Fruit fly (Drosophila melanogaster) whole organism, embryonic: ENCODE measurements around the gene Ice2.

Experiments
- Abd-B ChIP-seq: fragments of 200-800 bp; sonication (Bioruptor generic); optimal IDR thresholded peaks from 2 replicates; lab custom pipeline; 2018; ENCODE audit warnings: missing biosample characterization, mild to moderate bottlenecking, missing genetic modification characterization, moderate library complexity
- CG10462 ChIP-seq: fragments of 200-800 bp; sonication (Bioruptor generic); optimal IDR thresholded peaks from 2 replicates; lab custom pipeline; 2016; ENCODE audit warnings: missing biosample characterization, missing genetic modification characterization
- CG12236 ChIP-seq: fragments of 200-800 bp; sonication (Bioruptor generic); optimal IDR thresholded peaks from 2 replicates; lab custom pipeline; 2016; ENCODE audit warnings: missing biosample characterization, missing genetic modification characterization
- CG14050 ChIP-seq: fragments of 200-800 bp; sonication (Bioruptor generic); IDR thresholded peaks from 3 replicates; pipeline ENCODE4 v1.3.6; 2022; ENCODE audit warnings: missing biosample characterization, missing genetic modification characterization
- CG14710 ChIP-seq: fragments of 200-800 bp; sonication (Bioruptor generic); optimal IDR thresholded peaks from 3 replicates; lab custom pipeline; 2019; ENCODE audit warnings: missing biosample characterization, mild to moderate bottlenecking, missing genetic modification characterization, moderate library complexity
- CG1832 ChIP-seq: fragments of 200-800 bp; sonication (Bioruptor generic); optimal IDR thresholded peaks from 2 replicates; lab custom pipeline; 2017; ENCODE audit warnings: missing biosample characterization, mild to moderate bottlenecking, missing genetic modification characterization, inconsistent platforms
- CG2120 ChIP-seq: fragments of 200-800 bp; sonication (Bioruptor generic); optimal IDR thresholded peaks from 3 replicates; lab custom pipeline; 2016; ENCODE audit warnings: missing biosample characterization, missing genetic modification characterization
- CG2129 ChIP-seq: fragments of 200-800 bp; sonication (Bioruptor generic); IDR thresholded peaks from 2 replicates; pipeline ENCODE4 v1.3.6; 2022; ENCODE audit warnings: missing biosample characterization, missing genetic modification characterization; ENCODE audit not compliant: partially characterized antibody
- CG31388 ChIP-seq: fragments of 200-800 bp; sonication (Bioruptor generic); optimal IDR thresholded peaks from 2 replicates; lab custom pipeline; 2016; ENCODE audit warnings: missing biosample characterization, missing genetic modification characterization
- CG34224 ChIP-seq: fragments of 200-800 bp; sonication (Bioruptor generic); IDR thresholded peaks from 3 replicates; pipeline ENCODE4 v1.3.6; 2022; ENCODE audit warnings: missing biosample characterization, missing genetic modification characterization; ENCODE audit not compliant: partially characterized antibody
- CG34376 ChIP-seq: fragments of 200-800 bp; sonication (Bioruptor generic); optimal IDR thresholded peaks from 2 replicates; lab custom pipeline; 2018; ENCODE audit warnings: missing biosample characterization, mild to moderate bottlenecking, missing genetic modification characterization
- CG4617 ChIP-seq: fragments of 200-800 bp; sonication (Bioruptor generic); optimal IDR thresholded peaks from 3 replicates; lab custom pipeline; 2016; ENCODE audit warnings: missing biosample characterization, missing genetic modification characterization, borderline replicate concordance
- CG5180 ChIP-seq: fragments of 200-800 bp; sonication (Bioruptor generic); optimal IDR thresholded peaks from 3 replicates; lab custom pipeline; 2017; ENCODE audit warnings: missing biosample characterization, missing genetic modification characterization, mild to moderate bottlenecking, moderate library complexity, missing genetic modification reagents
- CG7963 ChIP-seq: fragments of 200-800 bp; sonication (Bioruptor generic); IDR thresholded peaks from 3 replicates; pipeline ENCODE4 v1.3.6; 2022; ENCODE audit warnings: missing biosample characterization, missing genetic modification characterization; ENCODE audit not compliant: partially characterized antibody
- CG7987 ChIP-seq: fragments of 200-800 bp; sonication (Bioruptor generic); optimal IDR thresholded peaks from 2 replicates; lab custom pipeline; 2018; ENCODE audit warnings: missing biosample characterization, mild to moderate bottlenecking, missing genetic modification characterization, moderate library complexity
- CG9817 ChIP-seq: fragments of 200-800 bp; sonication (Bioruptor generic); optimal IDR thresholded peaks from 2 replicates; lab custom pipeline; 2018; ENCODE audit warnings: missing biosample characterization, mild to moderate bottlenecking, missing genetic modification characterization, moderate library complexity
- Chrac-16 ChIP-seq: fragments of 200-800 bp; sonication (Bioruptor generic); optimal IDR thresholded peaks from 3 replicates; lab custom pipeline; 2016; ENCODE audit warnings: missing biosample characterization, missing genetic modification characterization
- Dbx ChIP-seq: fragments of 200-800 bp; sonication (Bioruptor generic); IDR thresholded peaks from 3 replicates; pipeline ENCODE4 v1.3.6; 2022; ENCODE audit warnings: missing biosample characterization, missing genetic modification characterization
- Dip3 ChIP-seq: fragments of 200-800 bp; sonication (Bioruptor generic); optimal IDR thresholded peaks from 3 replicates; lab custom pipeline; 2016; ENCODE audit warnings: missing biosample characterization, missing genetic modification characterization
- Dref ChIP-seq: fragments of 200-800 bp; sonication (Bioruptor generic); IDR thresholded peaks from 2 replicates; pipeline ENCODE4 v1.3.6; 2022; ENCODE audit warnings: missing biosample characterization, missing genetic modification characterization
- Elba2 ChIP-seq: fragments of 200-800 bp; sonication (Bioruptor generic); optimal IDR thresholded peaks from 3 replicates; lab custom pipeline; 2016; ENCODE audit warnings: missing biosample characterization, missing genetic modification characterization
- Fer2 ChIP-seq: fragments of 200-800 bp; sonication (Bioruptor generic); optimal IDR thresholded peaks from 2 replicates; lab custom pipeline; 2018; ENCODE audit warnings: missing biosample characterization, mild to moderate bottlenecking, missing genetic modification characterization, moderate library complexity
- H15 ChIP-seq: fragments of 200-800 bp; sonication (Bioruptor generic); IDR thresholded peaks from 3 replicates; pipeline ENCODE4 v1.3.6; 2022; ENCODE audit warnings: missing biosample characterization, missing genetic modification characterization
- HLH4C ChIP-seq: fragments of 200-800 bp; sonication (Bioruptor generic); IDR thresholded peaks from 3 replicates; pipeline ENCODE4 v1.3.6; 2022; ENCODE audit warnings: missing biosample characterization, missing genetic modification characterization; ENCODE audit not compliant: partially characterized antibody
- HLH54F ChIP-seq: fragments of 200-800 bp; sonication (Bioruptor generic); optimal IDR thresholded peaks from 3 replicates; lab custom pipeline; 2016; ENCODE audit warnings: missing biosample characterization, missing genetic modification characterization
- Mes4 ChIP-seq: fragments of 200-800 bp; sonication (Bioruptor generic); optimal IDR thresholded peaks from 2 replicates; lab custom pipeline; 2016; ENCODE audit warnings: missing biosample characterization, missing genetic modification characterization
- Rfx ChIP-seq: fragments of 200-800 bp; sonication (Bioruptor generic); IDR thresholded peaks from 2 replicates; pipeline ENCODE4 v1.3.6; 2022; ENCODE audit warnings: missing biosample characterization, missing genetic modification characterization
- Six4 ChIP-seq: fragments of 200-800 bp; sonication (Bioruptor generic); optimal IDR thresholded peaks from 2 replicates; lab custom pipeline; 2016; ENCODE audit warnings: missing biosample characterization, missing genetic modification characterization
- Ssrp ChIP-seq: fragments of 200-800 bp; sonication (Bioruptor generic); optimal IDR thresholded peaks from 2 replicates; lab custom pipeline; 2018; ENCODE audit warnings: missing biosample characterization, mild to moderate bottlenecking, missing genetic modification characterization, moderate library complexity
- Trl ChIP-seq, 3 experiments: fragments of >200 bp in 2 of 3; fragments of 200-800 bp in 1 of 3; sonication (Bioruptor generic) in 1 of 3; optimal IDR thresholded peaks; 2 replicates in 1 of 3; 3 replicates in 2 of 3; lab custom pipeline; 2016 to 2017; ENCODE audit warnings: missing biosample characterization in 1 of 3, missing genetic modification characterization in 1 of 3
- al ChIP-seq: fragments of 200-800 bp; sonication (Bioruptor generic); IDR thresholded peaks from 2 replicates; pipeline ENCODE4 v1.3.6; 2022; ENCODE audit warnings: missing biosample characterization, missing genetic modification characterization
- amos ChIP-seq: fragments of 200-800 bp; sonication (Bioruptor generic); IDR thresholded peaks from 2 replicates; pipeline ENCODE4 v1.3.6; 2022; ENCODE audit warnings: missing biosample characterization, missing genetic modification characterization; ENCODE audit not compliant: partially characterized antibody
- ato ChIP-seq: fragments of 200-800 bp; sonication (Bioruptor generic); IDR thresholded peaks from 2 replicates; pipeline ENCODE4 v1.3.6; 2022; ENCODE audit warnings: missing biosample characterization, missing genetic modification characterization; ENCODE audit not compliant: partially characterized antibody
- bsh ChIP-seq, 2 experiments: fragments of 200-800 bp; sonication (Bioruptor generic); optimal IDR thresholded peaks; 2 replicates each; lab custom pipeline; 2017 to 2018; ENCODE audit warnings: mild to moderate bottlenecking in 2 of 2, missing biosample characterization in 2 of 2, missing genetic modification characterization in 2 of 2, moderate library complexity in 1 of 2
- chinmo ChIP-seq: fragments of 200-800 bp; sonication (Bioruptor generic); IDR thresholded peaks from 4 replicates; pipeline ENCODE4 v1.3.6; 2022; ENCODE audit warnings: missing biosample characterization, missing genetic modification characterization; ENCODE audit not compliant: partially characterized antibody
- croc ChIP-seq: fragments of 200-800 bp; sonication (Bioruptor generic); conservative IDR thresholded peaks from 3 replicates; pipeline ENCODE4 v1.3.6; 2022; ENCODE audit warnings: missing biosample characterization, missing genetic modification characterization
- disco-r ChIP-seq: fragments of 200-800 bp; sonication (Bioruptor generic); optimal IDR thresholded peaks from 2 replicates; lab custom pipeline; 2016; ENCODE audit warnings: missing biosample characterization, missing genetic modification characterization
- dmrt99B ChIP-seq: fragments of 200-800 bp; sonication (Bioruptor generic); optimal IDR thresholded peaks from 2 replicates; lab custom pipeline; 2018; ENCODE audit warnings: missing biosample characterization, mild to moderate bottlenecking, missing genetic modification characterization, moderate library complexity
- dysf ChIP-seq: fragments of 200-800 bp; sonication (Bioruptor generic); IDR thresholded peaks from 3 replicates; pipeline ENCODE4 v1.3.6; 2022; ENCODE audit warnings: missing biosample characterization, missing genetic modification characterization
- gsb-n ChIP-seq: fragments of 200-800 bp; sonication (Bioruptor generic); optimal IDR thresholded peaks from 3 replicates; lab custom pipeline; 2018; ENCODE audit warnings: missing biosample characterization, mild to moderate bottlenecking, missing genetic modification characterization
- jing ChIP-seq: fragments of 200-800 bp; sonication (Bioruptor generic); optimal IDR thresholded peaks from 2 replicates; lab custom pipeline; 2018; ENCODE audit warnings: missing biosample characterization, mild to moderate bottlenecking, missing genetic modification characterization
- kay ChIP-seq: fragments of 200-800 bp; sonication (Bioruptor generic); optimal IDR thresholded peaks from 2 replicates; lab custom pipeline; 2016; ENCODE audit warnings: missing biosample characterization, missing genetic modification characterization
- nmo ChIP-seq: fragments of 200-800 bp; sonication (Bioruptor generic); optimal IDR thresholded peaks from 2 replicates; lab custom pipeline; 2018; ENCODE audit warnings: missing biosample characterization, mild to moderate bottlenecking, missing genetic modification characterization, moderate library complexity
- scrt ChIP-seq: fragments of 200-800 bp; sonication (Bioruptor generic); optimal IDR thresholded peaks from 2 replicates; lab custom pipeline; 2018; ENCODE audit warnings: missing biosample characterization, mild to moderate bottlenecking, missing genetic modification characterization, moderate library complexity
- sd ChIP-seq: fragments of 200-800 bp; sonication (Bioruptor generic); optimal IDR thresholded peaks from 3 replicates; lab custom pipeline; 2018; ENCODE audit warnings: missing biosample characterization, mild to moderate bottlenecking, missing genetic modification characterization, moderate library complexity
- slbo ChIP-seq: fragments of 200-800 bp; sonication (Bioruptor generic); IDR thresholded peaks from 2 replicates; pipeline ENCODE4 v1.3.6; 2022; ENCODE audit warnings: missing biosample characterization, missing genetic modification characterization
- sob ChIP-seq: fragments of 200-800 bp; sonication (Bioruptor generic); IDR thresholded peaks from 2 replicates; pipeline ENCODE4 v1.3.6; 2022; ENCODE audit warnings: missing biosample characterization, missing genetic modification characterization
- unc-4 ChIP-seq: fragments of 200-800 bp; sonication (Bioruptor generic); IDR thresholded peaks from 2 replicates; pipeline ENCODE4 v1.3.6; 2022; ENCODE audit warnings: missing biosample characterization, missing genetic modification characterization; ENCODE audit not compliant: partially characterized antibody
- wdn ChIP-seq: fragments of 200-800 bp; sonication (Bioruptor generic); IDR thresholded peaks from 2 replicates; pipeline ENCODE4 v1.3.6; 2022; ENCODE audit warnings: missing biosample characterization, missing genetic modification characterization

Ice2 gene

DNA sequence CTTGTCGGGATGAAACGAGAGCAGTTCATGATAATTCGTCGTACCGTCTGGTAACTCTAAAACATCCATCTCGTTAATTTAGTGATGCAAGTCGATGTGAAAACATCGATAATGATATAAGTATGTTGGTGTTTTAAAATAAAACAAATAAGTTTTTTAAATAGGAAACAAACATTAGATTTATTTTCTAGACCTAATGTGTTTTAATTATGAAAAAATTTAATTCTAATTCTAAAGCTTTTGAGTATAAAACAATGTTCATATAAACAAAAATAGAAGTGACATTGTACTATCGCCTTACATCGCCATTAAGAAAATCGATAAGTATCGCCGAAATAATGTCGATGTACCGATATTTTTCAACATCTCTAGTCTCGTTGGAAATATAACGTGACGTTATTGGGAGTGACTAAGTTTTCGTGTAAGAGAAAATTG lies 19.0 kb upstream of the Ice2 start, which contains the start of gene Rab11 (continued):
- peak; percentile 12 for TF ChIP-seq Ssrp (tag; lab: Kevin White, UChicago)
- peak; percentile 84 for TF ChIP-seq unc-4 (GFP tag; lab: Robert Waterston, UW)
- peak; percentile 49 for TF ChIP-seq Rfx (GFP tag; lab: Robert Waterston, UW)
- peak; percentile 3 for TF ChIP-seq Dip3 (GFP tag; lab: Kevin White, UChicago)
- TF ChIP-seq amos = peak; percentile 91
- TF ChIP-seq Six4 (GFP tag; lab: Kevin White, UChicago) = peak; percentile 20
- TF ChIP-seq Fer2 (tag; lab: Kevin White, UChicago) = peak; percentile 13
- TF ChIP-seq nmo (GFP tag; lab: Kevin White, UChicago) = peak; percentile 75
- no peak for TF ChIP-seq CG31388 (GFP tag; lab: Kevin White, UChicago)
- TF ChIP-seq jing (GFP tag; lab: Kevin White, UChicago) = no peak
- peak; percentile 17; the same call in 1 of the 2 replicates for TF ChIP-seq ato (GFP tag; lab: Robert Waterston, UW)
- peak; percentile 66 for TF ChIP-seq Abd-B (GFP tag; lab: Kevin White, UChicago)
- peak; percentile 30 for TF ChIP-seq dmrt99B (tag; lab: Kevin White, UChicago)
- TF ChIP-seq wdn (GFP tag; lab: Robert Waterston, UW) = no peak
- peak; percentile 15 for TF ChIP-seq gsb-n
- TF ChIP-seq HLH4C (GFP tag; lab: Robert Waterston, UW) = peak; percentile 89
- TF ChIP-seq dysf = peak; percentile 43; the same call in 2 of the 3 replicates
- TF ChIP-seq CG14050 = no peak
- peak; percentile 38; the same call in 1 of the 2 replicates for TF ChIP-seq al
- no peak for TF ChIP-seq CG7987
- peak; percentile 2 for TF ChIP-seq CG10462
- TF ChIP-seq CG34224 = peak; percentile 87
- TF ChIP-seq bsh (GFP tag; optimal IDR thresholded peaks at IDR 0.05; lab: Kevin White, UChicago) = peak in 1 of 2 experiments; percentile 4
- TF ChIP-seq croc (GFP tag; lab: Robert Waterston, UW) = no peak
- TF ChIP-seq Dbx = peak; percentile 57; the same call in 2 of the 3 replicates
- TF ChIP-seq Mes4 (GFP tag; lab: Kevin White, UChicago) = no peak
- TF ChIP-seq sob (GFP tag; lab: Robert Waterston, UW) = peak; percentile 37; the same call in 1 of the 2 replicates
- TF ChIP-seq slbo (GFP tag; lab: Robert Waterston, UW) = peak; percentile 78
- peak; percentile 67 for TF ChIP-seq Dref (GFP tag; lab: Robert Waterston, UW)
- peak; percentile 40 for TF ChIP-seq CG9817 (tag; lab: Kevin White, UChicago)
- no peak for TF ChIP-seq CG5180 (GFP tag; lab: Kevin White, UChicago)
- peak; percentile 41 for TF ChIP-seq HLH54F
- no peak for TF ChIP-seq CG12236 (GFP tag; lab: Kevin White, UChicago)
- TF ChIP-seq chinmo (GFP tag; lab: Robert Waterston, UW) = peak; percentile 61; the same call in 3 of the 4 replicates
- TF ChIP-seq kay (GFP tag; lab: Kevin White, UChicago) = peak; percentile 66
- peak; percentile 77 for TF ChIP-seq CG2129 (GFP tag; lab: Robert Waterston, UW)
- TF ChIP-seq scrt (GFP tag; lab: Kevin White, UChicago) = peak; percentile 10
- no peak for TF ChIP-seq CG1832 (GFP tag; lab: Kevin White, UChicago)
- peak; percentile 32 for TF ChIP-seq CG4617 (GFP tag; lab: Kevin White, UChicago)
- peak; percentile 68 for TF ChIP-seq CG2120
- TF ChIP-seq disco-r (GFP tag; lab: Kevin White, UChicago) = no peak
- TF ChIP-seq CG14710 (tag; lab: Kevin White, UChicago) = peak; percentile 79
- TF ChIP-seq Elba2 (GFP tag; lab: Kevin White, UChicago) = no peak
- peak; percentile 21 for TF ChIP-seq sd (tag; lab: Kevin White, UChicago)
- TF ChIP-seq CG7963 (GFP tag; lab: Robert Waterston, UW) = peak; percentile 73
- no peak for TF ChIP-seq H15 (GFP tag; lab: Robert Waterston, UW)
- TF ChIP-seq Trl (optimal IDR thresholded peaks at IDR 0.05; lab: Kevin White, UChicago) = no peak
- no peak for TF ChIP-seq Trl (GFP tag; optimal IDR thresholded peaks at IDR 0.05; lab: Kevin White, UChicago)
- TF ChIP-seq CG34376 (GFP tag; lab: Kevin White, UChicago) = peak; percentile 60
- peak; percentile 35 for TF ChIP-seq Chrac-16 (GFP tag; lab: Kevin White, UChicago)
